Worm (Caenorhabditis elegans): ENCODE results near the gene Y82E9BL.12.

DNA sequence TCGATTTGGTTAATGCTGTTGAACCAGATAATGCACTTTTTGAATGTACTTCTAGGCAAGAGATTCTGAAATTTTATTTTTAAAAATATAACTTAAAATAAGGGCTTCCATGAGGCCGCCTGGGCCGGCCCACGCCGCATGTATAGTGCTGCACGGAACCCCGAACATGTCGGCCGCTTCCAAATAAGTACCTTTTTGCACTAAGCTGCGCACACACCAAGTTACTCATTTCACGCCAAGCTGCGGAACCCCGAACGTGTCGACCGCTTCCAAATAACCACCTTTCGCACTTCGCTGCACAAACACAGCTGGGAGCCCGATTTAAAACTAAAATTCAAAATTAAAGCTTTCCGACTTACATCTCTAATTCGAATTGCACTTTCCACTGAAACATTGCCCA lies 2.4 kb downstream of the Y82E9BL.12 start:
- TF ChIP-seq nhr-11 (tag; optimal IDR thresholded peaks at IDR 0.05) (no peak), F13H6.1 (tag; optimal IDR thresholded peaks at IDR 0.05) (no peak)
